Worm (Caenorhabditis elegans): ENCODE results near the gene emc-2.

The emc-2 gene

DNA sequence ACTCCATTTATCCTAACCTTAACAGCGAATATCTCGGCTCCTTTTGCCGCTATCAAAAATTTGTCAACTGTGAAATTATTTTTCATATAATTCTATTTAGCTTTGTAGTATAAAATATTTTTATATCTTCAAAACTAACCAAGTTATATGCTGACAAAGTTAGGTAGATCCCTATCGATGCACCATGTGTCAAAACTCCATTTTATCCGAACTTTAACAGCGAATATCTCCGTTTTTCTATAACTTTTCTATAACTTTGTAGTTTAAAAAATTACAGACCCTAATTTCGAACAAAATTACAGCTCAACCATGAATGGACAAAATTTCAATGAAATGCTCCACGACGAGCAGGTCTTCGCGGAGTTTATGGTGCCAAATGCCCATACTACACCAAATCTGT, 10.2 kb downstream of the emc-2 start, which contains the start of gene Y57G7A.2:
Gene Y57G7A.2 (plus strand): TSS at position 301 of the 400 bp plus-strand sequence.
- TF ChIP-seq unc-86 (tag; optimal IDR thresholded peaks at IDR 0.05) (no peak), mab-9 (GFP tag; IDR thresholded peaks at IDR 0.05) (no peak), tbx-2 (tag; optimal IDR thresholded peaks at IDR 0.05) (no peak), aha-1 (tag; optimal IDR thresholded peaks at IDR 0.05) (no peak), lir-3 (tag; optimal IDR thresholded peaks at IDR 0.05; ENCODE audit: poor library complexity) (no peak), mdl-1 (tag; optimal IDR thresholded peaks at IDR 0.05) (no peak), ztf-11 (tag; optimal IDR thresholded peaks at IDR 0.05) (no peak), ceh-88 (GFP tag; IDR thresholded peaks at IDR 0.05) (no peak), mef-2 (tag; optimal IDR thresholded peaks at IDR 0.05) (no peak), nhr-47 (tag; optimal IDR thresholded peaks at IDR 0.05) (no peak), ces-1 (GFP tag; optimal IDR thresholded peaks at IDR 0.05) (no peak), lsy-2 (tag; optimal IDR thresholded peaks at IDR 0.05) (no peak), zip-4 (GFP tag; optimal IDR thresholded peaks at IDR 0.05) (no peak), nhr-71 (tag; optimal IDR thresholded peaks at IDR 0.05) (no peak), snu-23 (GFP tag; optimal IDR thresholded peaks at IDR 0.05) (no peak), lin-13 (GFP tag; optimal IDR thresholded peaks at IDR 0.05) (no peak), unc-62 (GFP tag; optimal IDR thresholded peaks at IDR 0.05) (no peak), skn-1 (tag; optimal IDR thresholded peaks at IDR 0.05) (no peak)

DNA sequence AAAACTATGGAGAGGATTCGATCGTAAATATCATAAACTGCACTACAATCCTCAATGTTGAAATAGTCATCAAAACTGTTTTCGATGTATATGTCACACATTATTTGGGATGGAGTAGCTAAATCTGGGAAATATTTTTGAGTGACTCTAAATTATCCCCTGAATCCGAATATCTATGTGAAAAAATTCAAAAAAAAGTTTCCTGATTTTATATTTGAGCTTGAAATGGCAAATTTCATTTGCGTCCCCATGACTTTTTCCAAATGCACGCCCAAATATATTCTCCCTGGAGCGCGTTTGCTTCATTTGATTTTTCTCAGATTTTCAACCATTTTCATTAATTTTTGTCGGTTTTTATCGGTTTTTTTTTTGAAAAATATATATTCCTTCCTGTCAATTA, 12.8 kb downstream of the emc-2 start, which contains the start of gene srz-64:
Gene srz-64 (minus strand): TSS at position 101 of the 400 bp plus-strand sequence.
- TF ChIP-seq isw-1 (GFP tag; IDR thresholded peaks at IDR 0.05) = no peak
- TF ChIP-seq egl-13 (tag; optimal IDR thresholded peaks at IDR 0.05) = no peak
- no peak for TF ChIP-seq elt-2 (tag; optimal IDR thresholded peaks at IDR 0.05)
- no peak for TF ChIP-seq nhr-237 (tag; optimal IDR thresholded peaks at IDR 0.05)
- no peak for TF ChIP-seq mep-1 (tag; optimal IDR thresholded peaks at IDR 0.05)

DNA sequence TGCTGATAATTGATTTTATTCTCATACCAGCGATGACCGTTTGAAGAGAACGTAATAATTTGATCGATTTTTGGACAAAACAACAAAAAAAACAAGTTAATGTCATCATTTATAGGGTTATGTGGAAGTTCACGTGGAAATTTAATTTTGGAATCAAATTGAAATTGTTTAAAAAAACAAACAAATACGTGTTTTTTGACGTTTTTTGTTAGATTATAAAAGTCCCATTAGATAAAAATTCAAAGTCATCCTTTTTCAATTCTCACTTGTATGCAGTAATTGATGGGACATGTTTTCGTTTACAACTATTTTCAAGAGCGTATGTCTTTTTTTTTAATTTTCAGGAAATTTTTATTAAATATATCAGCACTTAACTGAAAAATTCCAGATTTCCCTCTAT, 20.4 kb downstream of the emc-2 start, which contains the start of the genes Y57G7A.6 and Y57G7A.3:
Gene Y57G7A.6 (minus strand): TSS at position 101 of the 400 bp plus-strand sequence.
Gene Y57G7A.3 (plus strand): TSS at position 269 of the 400 bp plus-strand sequence.
- no peak for TF ChIP-seq xbp-1 (tag; optimal IDR thresholded peaks at IDR 0.05)
- TF ChIP-seq unc-98 (GFP tag; IDR thresholded peaks at IDR 0.05) = no peak
- TF ChIP-seq alr-1 (tag; optimal IDR thresholded peaks at IDR 0.05; ENCODE audit: borderline replicate concordance) = no peak
- no peak for TF ChIP-seq elt-2 (tag; optimal IDR thresholded peaks at IDR 0.05)
- no peak for TF ChIP-seq Y116A8C.19 (tag; optimal IDR thresholded peaks at IDR 0.05; ENCODE audit: borderline replicate concordance)
- TF ChIP-seq lin-13 (GFP tag; optimal IDR thresholded peaks at IDR 0.05) = no peak
- no peak for TF ChIP-seq lin-39 (tag; optimal IDR thresholded peaks at IDR 0.05)
- no peak for TF ChIP-seq pqm-1 (tag; optimal IDR thresholded peaks at IDR 0.05)
- no peak for TF ChIP-seq hlh-4 (tag; optimal IDR thresholded peaks at IDR 0.05)
- TF ChIP-seq fkh-8 (tag; optimal IDR thresholded peaks at IDR 0.05) = no peak
- TF ChIP-seq sup-37 (GFP tag; optimal IDR thresholded peaks at IDR 0.05) = no peak
- no peak for TF ChIP-seq F16B12.6 (tag; optimal IDR thresholded peaks at IDR 0.05)

DNA sequence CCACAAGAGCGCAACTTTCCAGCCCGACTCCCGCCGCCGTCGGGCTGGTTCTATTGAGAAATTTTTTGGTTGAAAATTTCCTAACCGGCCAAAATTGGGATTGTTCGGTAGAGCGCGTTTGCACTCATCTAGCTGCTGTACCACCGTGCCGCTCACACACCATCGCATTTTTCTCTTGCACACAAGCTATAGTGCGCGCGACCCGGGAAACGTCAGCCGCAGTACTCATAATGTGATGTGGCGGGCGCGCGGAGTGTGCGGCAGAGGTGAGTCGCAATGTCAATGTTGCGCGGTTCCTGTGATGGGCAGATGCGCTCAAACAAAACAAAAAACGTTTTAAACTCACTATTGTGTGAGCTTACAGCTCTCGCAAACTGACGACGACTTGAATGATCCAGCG, 21.0 kb downstream of the emc-2 start:
- TF ChIP-seq skn-1 (tag; optimal IDR thresholded peaks at IDR 0.05) = no peak
- no peak for TF ChIP-seq rnt-1 (tag; optimal IDR thresholded peaks at IDR 0.05)
- TF ChIP-seq fkh-10 (GFP tag; optimal IDR thresholded peaks at IDR 0.05) = no peak
- no peak for TF ChIP-seq unc-130 (tag; optimal IDR thresholded peaks at IDR 0.05)
- TF ChIP-seq Y116A8C.19 (tag; optimal IDR thresholded peaks at IDR 0.05; ENCODE audit: borderline replicate concordance) = no peak
- no peak for TF ChIP-seq unc-98 (GFP tag; IDR thresholded peaks at IDR 0.05)
- TF ChIP-seq ztf-4 (tag; optimal IDR thresholded peaks at IDR 0.05) = no peak
- no peak for TF ChIP-seq lin-15B (tag; optimal IDR thresholded peaks at IDR 0.05)
- no peak for TF ChIP-seq tbx-2 (tag; optimal IDR thresholded peaks at IDR 0.05)
- no peak for TF ChIP-seq dpl-1 (GFP tag; optimal IDR thresholded peaks at IDR 0.05)
- TF ChIP-seq grh-1 (GFP tag; IDR thresholded peaks at IDR 0.05) = no peak
- no peak for TF ChIP-seq C16A3.4 (tag; optimal IDR thresholded peaks at IDR 0.05)
- no peak for TF ChIP-seq nhr-47 (tag; optimal IDR thresholded peaks at IDR 0.05)
- no peak for TF ChIP-seq hlh-17 (GFP tag; optimal IDR thresholded peaks at IDR 0.05; ENCODE audit: borderline replicate concordance)
- no peak for TF ChIP-seq nhr-20 (tag; optimal IDR thresholded peaks at IDR 0.05)
- no peak for TF ChIP-seq ceh-82 (tag; optimal IDR thresholded peaks at IDR 0.05)
- no peak for TF ChIP-seq nhr-77 (tag; optimal IDR thresholded peaks at IDR 0.05)

Data from whole organism, L1 larva.